Fruit fly (Drosophila melanogaster): ENCODE data around the gene MFS10.

The MFS10 gene

dm6 chrX:13177720-13178119 is 48.9 kb downstream of the MFS10 start, which contains the start of gene CG32640 (continued):
- peak; percentile 61; the same call in 2 of the 3 replicates for TF ChIP-seq CG6791 (GFP tag; IDR thresholded peaks at IDR 0.05; ENCODE audit: partially characterized antibody)
- TF ChIP-seq sisA (GFP tag; IDR thresholded peaks at IDR 0.05) = peak; percentile 49; the same call in 1 of the 2 replicates
- peak; percentile 54 for TF ChIP-seq CG13287 (GFP tag; IDR thresholded peaks at IDR 0.05; ENCODE audit: partially characterized antibody)
- TF ChIP-seq Aef1 (GFP tag; IDR thresholded peaks at IDR 0.05) = peak; percentile 51; the same call in 1 of the 3 replicates
- TF ChIP-seq CG14014 (GFP tag; IDR thresholded peaks at IDR 0.05) = 0 out of 2 replicates have a peak, but pooled peaks have one; percentile 22
- peak; percentile 76 for TF ChIP-seq row (GFP tag; IDR thresholded peaks at IDR 0.05)
- peak; percentile 53; the same call in 1 of the 3 replicates for TF ChIP-seq Opbp (GFP tag; IDR thresholded peaks at IDR 0.05; ENCODE audit: partially characterized antibody)
- TF ChIP-seq HLH4C (GFP tag; IDR thresholded peaks at IDR 0.05; ENCODE audit: partially characterized antibody) = peak; percentile 45; the same call in 1 of the 3 replicates
- 0 out of 2 replicates have a peak, but pooled peaks have one; percentile 25 for TF ChIP-seq CG14441 (GFP tag; IDR thresholded peaks at IDR 0.05)
- TF ChIP-seq Ada2b (GFP tag; IDR thresholded peaks at IDR 0.05) = 0 out of 2 replicates have a peak, but pooled peaks have one; percentile 11
- TF ChIP-seq Dll (GFP tag; IDR thresholded peaks at IDR 0.05; ENCODE audit: partially characterized antibody) = peak; percentile 56; the same call in 3 of the 4 replicates
- TF ChIP-seq chinmo (GFP tag; IDR thresholded peaks at IDR 0.05; ENCODE audit: partially characterized antibody) = 0 out of 4 replicates have a peak, but pooled peaks have one; percentile 22
- TF ChIP-seq CG1024 (GFP tag; IDR thresholded peaks at IDR 0.05) = peak; percentile 55; the same call in 1 of the 2 replicates
- TF ChIP-seq HLH3B (GFP tag; IDR thresholded peaks at IDR 0.05) = 0 out of 2 replicates have a peak, but pooled peaks have one; percentile 29
- peak; percentile 40; the same call in 2 of the 3 replicates for TF ChIP-seq Doc3 (GFP tag; IDR thresholded peaks at IDR 0.05; ENCODE audit: partially characterized antibody)
- peak; percentile 44; the same call in 1 of the 2 replicates for TF ChIP-seq hbn (GFP tag; IDR thresholded peaks at IDR 0.05; ENCODE audit: partially characterized antibody)
- TF ChIP-seq amos (GFP tag; IDR thresholded peaks at IDR 0.05; ENCODE audit: partially characterized antibody) = peak; percentile 57; the same call in 1 of the 2 replicates
- TF ChIP-seq E2f1 (GFP tag; IDR thresholded peaks at IDR 0.05) = peak; percentile 13; the same call in 1 of the 2 replicates
- TF ChIP-seq esg (GFP tag; conservative IDR thresholded peaks at IDR 0.05) = 0 out of 2 replicates have a peak, but pooled peaks have one; percentile 32
- TF ChIP-seq bbx (GFP tag; IDR thresholded peaks at IDR 0.05; ENCODE audit: partially characterized antibody) = peak; percentile 61
- peak; percentile 22; the same call in 1 of the 2 replicates for TF ChIP-seq ranshi (GFP tag; IDR thresholded peaks at IDR 0.05)
- TF ChIP-seq Scr (GFP tag; IDR thresholded peaks at IDR 0.05; ENCODE audit: partially characterized antibody) = peak; percentile 40

- TF ChIP-seq MBD-R2 (GFP tag; IDR thresholded peaks at IDR 0.05) = peak; percentile 9; the same call in 1 of the 2 replicates
- TF ChIP-seq CG6791 (GFP tag; IDR thresholded peaks at IDR 0.05; ENCODE audit: partially characterized antibody) = 0 out of 3 replicates have a peak, but pooled peaks have one; percentile 47
- TF ChIP-seq chinmo (GFP tag; IDR thresholded peaks at IDR 0.05; ENCODE audit: partially characterized antibody) = 0 out of 4 replicates have a peak, but pooled peaks have one; percentile 13
- peak; percentile 45; the same call in 1 of the 3 replicates for TF ChIP-seq zen2 (GFP tag; IDR thresholded peaks at IDR 0.05; ENCODE audit: partially characterized antibody)
- 0 out of 2 replicates have a peak, but pooled peaks have one; percentile 3 for TF ChIP-seq onecut (GFP tag; IDR thresholded peaks at IDR 0.05)
- TF ChIP-seq bbx (GFP tag; IDR thresholded peaks at IDR 0.05; ENCODE audit: partially characterized antibody) = peak; percentile 61
- TF ChIP-seq CG2129 (GFP tag; IDR thresholded peaks at IDR 0.05; ENCODE audit: partially characterized antibody) = 0 out of 2 replicates have a peak, but pooled peaks have one; percentile 10
- TF ChIP-seq CG9932 (GFP tag; IDR thresholded peaks at IDR 0.05) = peak; percentile 38; the same call in 1 of the 2 replicates
- TF ChIP-seq Dref (GFP tag; IDR thresholded peaks at IDR 0.05) = peak; percentile 44; the same call in 1 of the 2 replicates
- peak; percentile 38; the same call in 1 of the 3 replicates for TF ChIP-seq knrl (GFP tag; IDR thresholded peaks at IDR 0.05; ENCODE audit: partially characterized antibody)
- 0 out of 3 replicates have a peak, but pooled peaks have one; percentile 23 for TF ChIP-seq CG16813 (GFP tag; IDR thresholded peaks at IDR 0.05; ENCODE audit: partially characterized antibody)
- 0 out of 3 replicates have a peak, but pooled peaks have one; percentile 45 for TF ChIP-seq CG7357 (GFP tag; IDR thresholded peaks at IDR 0.05)
- 0 out of 2 replicates have a peak, but pooled peaks have one; percentile 32 for TF ChIP-seq Scr (GFP tag; IDR thresholded peaks at IDR 0.05; ENCODE audit: partially characterized antibody)
- TF ChIP-seq Xrp1 (GFP tag; IDR thresholded peaks at IDR 0.05) = peak; percentile 23; the same call in 1 of the 2 replicates
- TF ChIP-seq inv (GFP tag; IDR thresholded peaks at IDR 0.05; ENCODE audit: partially characterized antibody) = peak; percentile 47; the same call in 1 of the 2 replicates
Measured at dm6 chrX:13184178-13184577, 55.4 kb downstream of the MFS10 start, which contains the start of gene CG32641. Gene CG32641 (plus strand): TSS chrX:13184478.

Measured in whole organism, embryonic.